Fruit fly (Drosophila melanogaster) whole organism, embryonic: Measurements from ENCODE around the gene CtsF.
A peak's percentile ranks its signal among the peaks of the same experiment; 100 is the strongest.

ENCODE experiments used
- Bgb ChIP-seq: fragments of 200-800 bp; sonication (Bioruptor generic); IDR thresholded peaks from 2 replicates; pipeline ENCODE4 v1.3.6; 2022; ENCODE audit warnings: missing biosample characterization, missing genetic modification characterization; ENCODE audit not compliant: partially characterized antibody
- CG10147 ChIP-seq: fragments of 200-800 bp; sonication (Bioruptor generic); optimal IDR thresholded peaks from 2 replicates; lab custom pipeline; 2019; ENCODE audit warnings: missing biosample characterization, mild to moderate bottlenecking, missing genetic modification characterization, moderate library complexity
- CG10462 ChIP-seq: fragments of 200-800 bp; sonication (Bioruptor generic); optimal IDR thresholded peaks from 2 replicates; lab custom pipeline; 2016; ENCODE audit warnings: missing biosample characterization, missing genetic modification characterization
- CG11560 ChIP-seq: fragments of 200-800 bp; sonication (Bioruptor generic); IDR thresholded peaks from 3 replicates; pipeline ENCODE4 v1.3.6; 2022; ENCODE audit warnings: missing biosample characterization, missing genetic modification characterization
- CG11696 ChIP-seq: fragments of 200-800 bp; sonication (Bioruptor generic); IDR thresholded peaks from 2 replicates; pipeline ENCODE4 v1.3.6; 2022; ENCODE audit warnings: missing biosample characterization, missing genetic modification characterization
- CG12104 ChIP-seq: fragments of 200-800 bp; sonication (Bioruptor generic); optimal IDR thresholded peaks from 3 replicates; lab custom pipeline; 2016; ENCODE audit warnings: missing biosample characterization, missing genetic modification characterization
- CG14965 ChIP-seq: fragments of 200-800 bp; sonication (Bioruptor generic); optimal IDR thresholded peaks from 2 replicates; lab custom pipeline; 2016; ENCODE audit warnings: missing biosample characterization, missing genetic modification characterization, borderline replicate concordance
- CG16813 ChIP-seq: fragments of 200-800 bp; sonication (Bioruptor generic); IDR thresholded peaks from 3 replicates; pipeline ENCODE4 v1.3.6; 2022; ENCODE audit warnings: missing biosample characterization, missing genetic modification characterization; ENCODE audit not compliant: partially characterized antibody
- CG30020 ChIP-seq: fragments of 200-800 bp; optimal IDR thresholded peaks from 2 replicates; lab custom pipeline; 2019; ENCODE audit warnings: missing biosample characterization, mild to moderate bottlenecking, missing genetic modification characterization, moderate library complexity
- CG32532 ChIP-seq: fragments of 200-800 bp; sonication (Bioruptor generic); IDR thresholded peaks from 2 replicates; pipeline ENCODE4 v1.3.6; 2022; ENCODE audit warnings: missing biosample characterization, missing genetic modification characterization
- CG34422 ChIP-seq: fragments of 200-800 bp; sonication (Bioruptor generic); IDR thresholded peaks from 3 replicates; pipeline ENCODE4 v1.3.6; 2022; ENCODE audit warnings: missing biosample characterization, missing genetic modification characterization
- CG6689 ChIP-seq: fragments of 200-800 bp; sonication (Bioruptor generic); IDR thresholded peaks from 2 replicates; pipeline ENCODE4 v1.3.6; 2022; ENCODE audit warnings: missing biosample characterization, missing genetic modification characterization
- CG7372 ChIP-seq: fragments of 200-800 bp; sonication (Bioruptor generic); IDR thresholded peaks from 2 replicates; pipeline ENCODE4 v1.3.6; 2022; ENCODE audit warnings: missing biosample characterization, missing genetic modification characterization
- CG9817 ChIP-seq: fragments of 200-800 bp; sonication (Bioruptor generic); optimal IDR thresholded peaks from 2 replicates; lab custom pipeline; 2018; ENCODE audit warnings: missing biosample characterization, mild to moderate bottlenecking, missing genetic modification characterization, moderate library complexity
- CrebB ChIP-seq: fragments of 200-800 bp; sonication (Bioruptor generic); optimal IDR thresholded peaks from 3 replicates; lab custom pipeline; 2018; ENCODE audit warnings: missing biosample characterization, mild to moderate bottlenecking, missing genetic modification characterization
- Dad ChIP-seq: fragments of 200-800 bp; sonication (Bioruptor generic); optimal IDR thresholded peaks from 3 replicates; lab custom pipeline; 2016; ENCODE audit warnings: missing biosample characterization, missing genetic modification characterization
- Dp ChIP-seq: fragments of 200-800 bp; sonication (Bioruptor generic); optimal IDR thresholded peaks from 2 replicates; lab custom pipeline; 2018; ENCODE audit warnings: missing biosample characterization, mild to moderate bottlenecking, missing genetic modification characterization, moderate library complexity
- Ets97D ChIP-seq: fragments of 200-800 bp; sonication (Bioruptor generic); optimal IDR thresholded peaks from 3 replicates; lab custom pipeline; 2016; ENCODE audit warnings: missing biosample characterization, missing genetic modification characterization
- Fer2 ChIP-seq: fragments of 200-800 bp; sonication (Bioruptor generic); optimal IDR thresholded peaks from 2 replicates; lab custom pipeline; 2018; ENCODE audit warnings: missing biosample characterization, mild to moderate bottlenecking, missing genetic modification characterization, moderate library complexity
- Fer3 ChIP-seq: fragments of 200-800 bp; sonication (Bioruptor generic); optimal IDR thresholded peaks from 2 replicates; lab custom pipeline; 2018; ENCODE audit warnings: missing biosample characterization, mild to moderate bottlenecking, missing genetic modification characterization, moderate library complexity
- NFAT ChIP-seq: fragments of 200-800 bp; sonication (Bioruptor generic); IDR thresholded peaks from 2 replicates; pipeline ENCODE4 v1.3.6; 2022; ENCODE audit warnings: missing biosample characterization, missing genetic modification characterization
- NK7.1 ChIP-seq: fragments of 200-800 bp; sonication (Bioruptor generic); optimal IDR thresholded peaks from 3 replicates; lab custom pipeline; 2016; ENCODE audit warnings: missing biosample characterization, missing genetic modification characterization
- Oaz ChIP-seq: fragments of 200-800 bp; sonication (Bioruptor generic); IDR thresholded peaks from 2 replicates; pipeline ENCODE4 v1.3.6; 2022; ENCODE audit warnings: missing biosample characterization, missing genetic modification characterization
- Optix ChIP-seq: fragments of 200-800 bp; sonication (Bioruptor generic); IDR thresholded peaks from 3 replicates; pipeline ENCODE4 v1.3.6; 2022; ENCODE audit warnings: missing biosample characterization, missing genetic modification characterization
- Rfx ChIP-seq: fragments of 200-800 bp; sonication (Bioruptor generic); IDR thresholded peaks from 2 replicates; pipeline ENCODE4 v1.3.6; 2022; ENCODE audit warnings: missing biosample characterization, missing genetic modification characterization
- Xrp1 ChIP-seq: fragments of 200-800 bp; sonication (Bioruptor generic); IDR thresholded peaks from 2 replicates; pipeline ENCODE4 v1.3.6; 2022; ENCODE audit warnings: missing biosample characterization, missing genetic modification characterization
- amos ChIP-seq: fragments of 200-800 bp; sonication (Bioruptor generic); IDR thresholded peaks from 2 replicates; pipeline ENCODE4 v1.3.6; 2022; ENCODE audit warnings: missing biosample characterization, missing genetic modification characterization; ENCODE audit not compliant: partially characterized antibody
- ara ChIP-seq: fragments of 200-800 bp; sonication (Bioruptor generic); IDR thresholded peaks from 2 replicates; pipeline ENCODE4 v1.3.6; 2022; ENCODE audit warnings: missing biosample characterization, missing genetic modification characterization
- ash1 ChIP-seq: fragments of 200-800 bp; sonication (Bioruptor generic); optimal IDR thresholded peaks from 2 replicates; lab custom pipeline; 2018; ENCODE audit warnings: missing biosample characterization, mild to moderate bottlenecking, missing genetic modification characterization
- croc ChIP-seq: fragments of 200-800 bp; sonication (Bioruptor generic); conservative IDR thresholded peaks from 3 replicates; pipeline ENCODE4 v1.3.6; 2022; ENCODE audit warnings: missing biosample characterization, missing genetic modification characterization
- crp ChIP-seq, 2 experiments: fragments of 200-800 bp; sonication (Bioruptor generic); optimal IDR thresholded peaks; 2 replicates in 1 of 2; 3 replicates in 1 of 2; lab custom pipeline; 2017; ENCODE audit warnings: missing biosample characterization in 2 of 2, missing genetic modification characterization in 2 of 2, mild to moderate bottlenecking in 1 of 2, moderate library complexity in 1 of 2
- dimm ChIP-seq: fragments of 200-800 bp; sonication (Bioruptor generic); IDR thresholded peaks from 2 replicates; pipeline ENCODE4 v1.3.6; 2022; ENCODE audit warnings: missing biosample characterization, missing genetic modification characterization
- dmrt11E ChIP-seq: fragments of 200-800 bp; sonication (Bioruptor generic); optimal IDR thresholded peaks from 3 replicates; lab custom pipeline; 2018; ENCODE audit warnings: missing biosample characterization, mild to moderate bottlenecking, missing genetic modification characterization, moderate library complexity
- emc ChIP-seq: fragments of 200-800 bp; sonication (Bioruptor generic); optimal IDR thresholded peaks from 2 replicates; lab custom pipeline; 2016; ENCODE audit warnings: missing biosample characterization, missing genetic modification characterization
- gcm ChIP-seq: fragments of 200-800 bp; sonication (Bioruptor generic); optimal IDR thresholded peaks from 2 replicates; lab custom pipeline; 2019; ENCODE audit warnings: missing biosample characterization, mild to moderate bottlenecking, missing genetic modification characterization, moderate library complexity
- gsb ChIP-seq: fragments of 200-800 bp; sonication (Bioruptor generic); IDR thresholded peaks from 2 replicates; pipeline ENCODE4 v1.3.6; 2022; ENCODE audit warnings: missing biosample characterization, missing genetic modification characterization
- maf-S ChIP-seq: fragments of 200-800 bp; sonication (Bioruptor generic); optimal IDR thresholded peaks from 2 replicates; lab custom pipeline; 2016; ENCODE audit warnings: missing biosample characterization, missing genetic modification characterization
- nau ChIP-seq: fragments of 200-800 bp; sonication (Bioruptor generic); optimal IDR thresholded peaks from 3 replicates; lab custom pipeline; 2017; ENCODE audit warnings: missing biosample characterization, mild to moderate bottlenecking, missing genetic modification characterization, missing genetic modification reagents
- otp ChIP-seq: fragments of 200-800 bp; sonication (Bioruptor generic); IDR thresholded peaks from 3 replicates; pipeline ENCODE4, ENCODE4 v1.3.6; 2022; ENCODE audit warnings: missing biosample characterization, missing genetic modification characterization
- pita ChIP-seq: fragments of 200-800 bp; sonication (Bioruptor generic); optimal IDR thresholded peaks from 2 replicates; lab custom pipeline; 2017; ENCODE audit warnings: missing biosample characterization, mild to moderate bottlenecking, missing genetic modification characterization
- shn ChIP-seq: fragments of 200-800 bp; sonication (Bioruptor generic); optimal IDR thresholded peaks from 3 replicates; lab custom pipeline; 2016; ENCODE audit warnings: missing biosample characterization, missing genetic modification characterization
- sima ChIP-seq: fragments of 200-800 bp; sonication (Bioruptor generic); optimal IDR thresholded peaks from 2 replicates; lab custom pipeline; 2016; ENCODE audit warnings: missing biosample characterization, missing genetic modification characterization
- slbo ChIP-seq: fragments of 200-800 bp; sonication (Bioruptor generic); IDR thresholded peaks from 2 replicates; pipeline ENCODE4 v1.3.6; 2022; ENCODE audit warnings: missing biosample characterization, missing genetic modification characterization
- stwl ChIP-seq: fragments of 200-800 bp; sonication (Bioruptor generic); optimal IDR thresholded peaks from 3 replicates; lab custom pipeline; 2018; ENCODE audit warnings: missing biosample characterization, mild to moderate bottlenecking, missing genetic modification characterization, moderate library complexity
- tgo ChIP-seq: fragments of 200-800 bp; sonication (Bioruptor generic); IDR thresholded peaks from 3 replicates; pipeline ENCODE4 v1.3.6; 2022; ENCODE audit warnings: missing biosample characterization, missing genetic modification characterization
- twi ChIP-seq: fragments of 200-800 bp; optimal IDR thresholded peaks from 2 replicates; lab custom pipeline; 2019; ENCODE audit warnings: missing biosample characterization, mild to moderate bottlenecking, missing genetic modification characterization, moderate library complexity
- tx ChIP-seq: fragments of 200-800 bp; sonication (Bioruptor generic); optimal IDR thresholded peaks from 2 replicates; lab custom pipeline; 2016; ENCODE audit warnings: missing biosample characterization, missing genetic modification characterization
- wdn ChIP-seq: fragments of 200-800 bp; sonication (Bioruptor generic); IDR thresholded peaks from 2 replicates; pipeline ENCODE4 v1.3.6; 2022; ENCODE audit warnings: missing biosample characterization, missing genetic modification characterization

CtsF gene

DNA sequence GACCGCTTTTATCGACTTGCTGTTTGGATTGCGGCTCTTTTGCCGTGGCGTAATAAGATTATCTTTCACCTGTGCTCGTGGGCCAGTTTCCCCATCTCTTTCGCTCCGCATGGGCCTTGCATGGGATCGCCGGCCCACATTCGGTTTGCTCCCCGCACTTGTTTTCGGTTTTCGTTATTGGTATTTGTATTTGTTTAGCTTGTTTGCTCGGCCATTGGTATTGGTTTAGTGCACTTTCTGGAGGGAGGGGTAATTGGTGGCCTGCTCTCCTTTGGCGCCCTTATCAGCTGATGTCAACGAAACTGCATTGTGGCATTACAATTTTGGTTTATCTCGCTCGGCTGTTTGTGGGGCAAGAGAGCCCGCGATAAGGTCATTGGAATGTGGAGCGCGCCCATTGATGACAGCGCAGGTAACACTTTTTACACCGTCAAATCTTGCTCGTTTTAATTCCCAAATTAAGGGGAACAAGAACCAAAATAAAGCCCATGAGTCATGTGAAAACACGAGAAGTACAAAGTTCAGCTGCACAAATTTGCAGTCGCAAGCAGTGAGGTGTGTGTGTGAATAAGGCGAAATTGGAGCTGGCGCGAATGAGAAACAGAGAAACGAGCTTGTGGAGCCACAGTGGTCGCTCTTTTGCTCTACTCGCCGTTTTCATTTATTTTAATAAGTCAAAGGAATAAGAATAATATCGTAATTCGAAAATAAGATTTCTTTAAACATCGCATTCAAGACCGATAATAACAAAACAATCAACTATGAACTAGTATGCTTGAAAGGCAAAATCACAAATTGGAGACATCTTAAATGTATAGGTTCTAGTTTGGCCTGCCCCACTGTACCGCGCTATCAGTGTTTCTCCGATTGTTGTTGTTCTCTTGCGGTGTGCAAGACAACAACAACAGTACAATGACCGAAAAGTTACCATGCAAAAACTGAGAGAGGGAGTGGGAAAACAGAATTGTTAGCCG, 35.9 kb downstream of the CtsF start (continued):
- TF ChIP-seq CG16813 (GFP tag; lab: Robert Waterston, UW): no peak
- peak; percentile 68 for TF ChIP-seq CG30020 (tag; lab: Kevin White, UChicago)
- peak; percentile 99 for TF ChIP-seq NK7.1 (GFP tag; lab: Kevin White, UChicago)
- peak; percentile 22 for TF ChIP-seq Dp (GFP tag; lab: Kevin White, UChicago)
- TF ChIP-seq dmrt11E (tag; lab: Kevin White, UChicago): peak; percentile 97
- TF ChIP-seq twi (tag; lab: Kevin White, UChicago): peak; percentile 88
- peak; percentile 98 for TF ChIP-seq CG10462 (GFP tag; lab: Kevin White, UChicago)
- peak; percentile 71 for TF ChIP-seq Rfx (GFP tag; lab: Robert Waterston, UW)
- TF ChIP-seq tx: peak; percentile 92
- TF ChIP-seq maf-S (GFP tag; lab: Kevin White, UChicago): peak; percentile 98
- peak; percentile 65 for TF ChIP-seq CG7372
- peak; percentile 83 for TF ChIP-seq croc
- TF ChIP-seq Fer2 (tag; lab: Kevin White, UChicago): peak; percentile 67
- no peak for TF ChIP-seq pita
- TF ChIP-seq ara (GFP tag; lab: Robert Waterston, UW): peak; percentile 99
- peak; percentile 60; the same call in 1 of the 3 replicates for TF ChIP-seq CG11560 (tag; lab: Robert Waterston, UW)
- TF ChIP-seq Oaz (GFP tag; lab: Robert Waterston, UW): no peak
- TF ChIP-seq otp (GFP tag; lab: Robert Waterston, UW): peak; percentile 100
- TF ChIP-seq CG10147 (GFP tag; lab: Kevin White, UChicago): peak; percentile 44
- TF ChIP-seq Xrp1 (GFP tag; lab: Robert Waterston, UW): peak; percentile 99
- TF ChIP-seq CG14965: peak; percentile 95
- peak; percentile 71; the same call in 1 of the 2 replicates for TF ChIP-seq wdn (GFP tag; lab: Robert Waterston, UW)
- peak; percentile 96 for TF ChIP-seq ash1
- TF ChIP-seq CG32532 (GFP tag; lab: Robert Waterston, UW): peak; percentile 47
- no peak for TF ChIP-seq Bgb (GFP tag; lab: Robert Waterston, UW)
- peak; percentile 87 for TF ChIP-seq CG11696 (GFP tag; lab: Robert Waterston, UW)
- peak; percentile 82 for TF ChIP-seq tgo (GFP tag; lab: Robert Waterston, UW)
- peak; percentile 94 for TF ChIP-seq CG6689
- TF ChIP-seq emc: peak; percentile 77
- TF ChIP-seq CG34422 (GFP tag; lab: Robert Waterston, UW): peak; percentile 82
- peak; percentile 97 for TF ChIP-seq CG12104 (GFP tag; lab: Kevin White, UChicago)
- TF ChIP-seq crp (GFP tag; optimal IDR thresholded peaks at IDR 0.05; lab: Kevin White, UChicago): peak; percentile 25 to 74
- TF ChIP-seq CrebB: peak; percentile 95
- peak; percentile 78 for TF ChIP-seq NFAT (GFP tag; lab: Robert Waterston, UW)
- peak; percentile 97 for TF ChIP-seq Optix
- peak; percentile 99 for TF ChIP-seq nau (GFP tag; lab: Kevin White, UChicago)
- TF ChIP-seq gsb (GFP tag; lab: Robert Waterston, UW): peak; percentile 31; the same call in 1 of the 2 replicates
- peak; percentile 91 for TF ChIP-seq Ets97D (GFP tag; lab: Kevin White, UChicago)
- peak; percentile 89 for TF ChIP-seq dimm
- peak; percentile 59 for TF ChIP-seq slbo (GFP tag; lab: Robert Waterston, UW)
- peak; percentile 94 for TF ChIP-seq sima (GFP tag; lab: Kevin White, UChicago)
- TF ChIP-seq gcm (GFP tag; lab: Kevin White, UChicago): peak; percentile 98
- peak; percentile 67 for TF ChIP-seq CG9817
- TF ChIP-seq stwl (tag; lab: Kevin White, UChicago): peak; percentile 84
- peak; percentile 98 for TF ChIP-seq shn (GFP tag; lab: Kevin White, UChicago)
- TF ChIP-seq Fer3 (tag; lab: Kevin White, UChicago): peak; percentile 84
- TF ChIP-seq amos: no peak
- TF ChIP-seq Dad (GFP tag; lab: Kevin White, UChicago): peak; percentile 96
